Worm (Caenorhabditis elegans) whole organism, L4/young adult: ENCODE measurements around the gene srh-186.

Experiments
- dao-5 ChIP-seq: sonication (generic microtip); optimal IDR thresholded peaks from 2 replicates; lab custom pipeline; 2016; ENCODE audit warnings: missing genotype, missing genetic modification characterization, moderate library complexity, missing compliant biosample characterization
- him-1 ChIP-seq: sonication (generic microtip); optimal IDR thresholded peaks from 2 replicates; lab custom pipeline; 2016; ENCODE audit warnings: missing genotype, missing genetic modification reagents, missing genetic modification characterization, missing compliant biosample characterization

- TF ChIP-seq him-1 (tag; lab: Kevin White, UChicago), result no peak
- TF ChIP-seq dao-5 (tag; lab: Kevin White, UChicago), result no peak
These were observed 15.2 kb downstream of the srh-186 start for ce11 chrV:15970820-15971219.
